Fruit fly (Drosophila melanogaster): ENCODE measurements around the gene CG17475.

DNA sequence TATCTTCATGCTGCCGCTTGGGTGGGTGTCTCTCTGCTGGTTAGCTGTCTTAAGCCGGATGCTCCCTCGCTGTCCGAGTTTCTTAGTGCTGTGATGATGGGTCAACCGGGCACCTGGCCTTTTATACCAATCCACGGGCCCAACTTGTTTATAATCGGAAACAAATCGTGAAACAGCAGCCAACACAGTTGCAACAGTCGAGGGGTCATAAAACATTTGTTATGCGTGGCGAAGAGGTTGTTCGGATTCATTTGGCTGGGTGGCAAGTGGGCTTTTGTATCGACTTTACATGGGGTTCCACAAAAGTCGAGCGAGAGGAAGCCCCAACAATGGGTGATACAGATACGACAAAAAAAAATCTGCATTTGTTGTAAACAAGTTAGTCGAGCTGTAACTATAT lies 12.1 kb upstream of the CG17475 start, which contains the start of gene TwdlW:
- TF ChIP-seq Dfd (GFP tag; optimal IDR thresholded peaks at IDR 0.05) (no peak), ey (GFP tag; optimal IDR thresholded peaks at IDR 0.05) (no peak), CrebA (GFP tag; optimal IDR thresholded peaks at IDR 0.05; ENCODE audit: borderline replicate concordance) (no peak), CG32264 (GFP tag; optimal IDR thresholded peaks at IDR 0.05) (no peak), dsf (GFP tag; optimal IDR thresholded peaks at IDR 0.05; ENCODE audit: borderline replicate concordance) (no peak), psq (GFP tag; optimal IDR thresholded peaks at IDR 0.05) (no peak), fru (GFP tag; optimal IDR thresholded peaks at IDR 0.05) (no peak), pan (optimal IDR thresholded peaks at IDR 0.05) (no peak), Abd-B (GFP tag; optimal IDR thresholded peaks at IDR 0.05) (no peak), rgr (GFP tag; optimal IDR thresholded peaks at IDR 0.05) (no peak), Hr83 (GFP tag; optimal IDR thresholded peaks at IDR 0.05; ENCODE audit: poor library complexity, severe bottlenecking) (no peak), OdsH (GFP tag; optimal IDR thresholded peaks at IDR 0.05) (no peak)
